Worm (Caenorhabditis elegans): Measurements from ENCODE around the gene F11E6.9.

Gene F11E6.9

DNA sequence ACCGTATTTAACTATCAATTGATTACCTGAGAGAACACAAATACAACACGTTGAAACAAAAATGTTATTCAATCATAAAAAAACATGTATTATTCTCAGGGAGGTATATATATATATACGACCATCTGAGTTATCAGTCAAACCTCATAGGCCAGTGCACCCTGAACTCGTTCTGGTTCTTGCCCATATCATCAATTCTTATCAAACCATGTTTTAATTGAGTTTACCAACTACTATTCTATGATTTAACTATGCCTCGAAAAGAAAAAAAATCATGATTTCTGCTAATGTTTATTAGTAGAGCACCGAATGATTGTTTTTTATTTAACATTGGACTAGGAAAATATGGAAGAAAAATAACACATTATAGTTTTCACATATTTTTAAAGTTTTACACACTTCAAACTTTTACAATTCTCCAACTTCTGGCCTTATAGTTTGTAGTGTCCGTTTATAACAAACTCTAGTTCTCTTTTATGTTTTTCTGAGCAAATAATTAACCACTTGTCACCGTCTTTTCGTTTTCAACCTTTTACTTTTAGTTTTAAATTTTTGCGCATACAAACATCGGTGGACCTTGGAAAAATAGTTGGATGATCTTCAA is 42.8 kb downstream of the F11E6.9 start:
- TF ChIP-seq pqm-1 (tag; optimal IDR thresholded peaks at IDR 0.05) (peak; percentile 41), R02D3.7 (tag; optimal IDR thresholded peaks at IDR 0.05) (no peak), pha-4 (tag; optimal IDR thresholded peaks at IDR 0.05) (peak; percentile 5), unc-62 (GFP tag; optimal IDR thresholded peaks at IDR 0.05) (no peak), elt-3 (tag; optimal IDR thresholded peaks at IDR 0.05) (no peak), ZK546.5 (tag; optimal IDR thresholded peaks at IDR 0.05) (no peak), elt-1 (tag; optimal IDR thresholded peaks at IDR 0.05) (no peak), ceh-82 (tag; optimal IDR thresholded peaks at IDR 0.05) (no peak), nhr-23 (tag; optimal IDR thresholded peaks at IDR 0.05) (no peak), elt-2 (tag; optimal IDR thresholded peaks at IDR 0.05) (peak; percentile 55), tbx-2 (tag; optimal IDR thresholded peaks at IDR 0.05) (no peak), nhr-43 (tag; optimal IDR thresholded peaks at IDR 0.05; ENCODE audit: poor library complexity, severe bottlenecking) (no peak), egl-5 (tag; optimal IDR thresholded peaks at IDR 0.05) (no peak), unc-39 (tag; optimal IDR thresholded peaks at IDR 0.05) (no peak), mdl-1 (tag; optimal IDR thresholded peaks at IDR 0.05) (no peak)

DNA sequence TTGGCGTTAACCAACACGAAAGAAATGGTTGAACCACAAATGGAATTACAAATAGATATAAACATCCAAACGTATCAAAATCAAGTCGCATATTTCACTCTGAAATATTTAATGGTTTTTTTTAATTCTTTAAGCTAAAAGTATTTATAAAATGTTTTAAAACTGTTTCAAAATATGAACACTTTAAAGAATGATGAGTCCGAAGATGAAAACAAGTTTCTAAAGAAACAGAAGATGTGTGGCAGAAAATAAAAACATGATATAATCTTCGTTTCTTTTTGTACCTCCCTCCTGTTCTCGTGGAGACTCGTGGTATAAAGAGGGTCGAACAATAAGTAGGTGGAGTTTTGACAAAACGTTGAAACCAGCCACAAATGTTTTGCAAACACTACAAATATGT is 43.9 kb downstream of the F11E6.9 start, which contains the start of gene lact-6:
Gene lact-6 (minus strand): TSS at position 101 of the 400 bp plus-strand sequence.
- no peak for TF ChIP-seq ama-1 (optimal IDR thresholded peaks at IDR 0.05)
- no peak for TF ChIP-seq nhr-77 (tag; optimal IDR thresholded peaks at IDR 0.05)
- no peak for TF ChIP-seq lsy-12 (tag; optimal IDR thresholded peaks at IDR 0.05)
- TF ChIP-seq fkh-10 (GFP tag; optimal IDR thresholded peaks at IDR 0.05) = no peak
- no peak for TF ChIP-seq ceh-28 (tag; optimal IDR thresholded peaks at IDR 0.05)
- TF ChIP-seq ZK546.5 (tag; optimal IDR thresholded peaks at IDR 0.05) = no peak
- no peak for TF ChIP-seq nhr-67 (tag; optimal IDR thresholded peaks at IDR 0.05)
- no peak for TF ChIP-seq fkh-2 (tag; optimal IDR thresholded peaks at IDR 0.05)
- TF ChIP-seq nfya-1 (tag; optimal IDR thresholded peaks at IDR 0.05; ENCODE audit: insufficient read depth) = no peak
- no peak for TF ChIP-seq zag-1 (tag; optimal IDR thresholded peaks at IDR 0.05)
- TF ChIP-seq egl-27 (tag; optimal IDR thresholded peaks at IDR 0.05) = no peak
- TF ChIP-seq ztf-11 (tag; optimal IDR thresholded peaks at IDR 0.05) = no peak
- no peak for TF ChIP-seq nhr-43 (tag; optimal IDR thresholded peaks at IDR 0.05; ENCODE audit: poor library complexity, severe bottlenecking)
- TF ChIP-seq jun-1 (tag; optimal IDR thresholded peaks at IDR 0.05) = no peak
- no peak for TF ChIP-seq unc-39 (tag; optimal IDR thresholded peaks at IDR 0.05)
- no peak for TF ChIP-seq nhr-11 (tag; optimal IDR thresholded peaks at IDR 0.05)

ce11 chrIV:17427423-17427822 is 47.7 kb downstream of the F11E6.9 start, which contains the start of gene C06A12.3:
TSS of gene C06A12.3 (plus strand) at chrIV:17427723.
- TF ChIP-seq hmg-11 (tag; optimal IDR thresholded peaks at IDR 0.05) (no peak), snpc-4 (tag; optimal IDR thresholded peaks at IDR 0.05) (no peak), tbx-2 (tag; optimal IDR thresholded peaks at IDR 0.05) (no peak), aly-2 (tag; optimal IDR thresholded peaks at IDR 0.05) (no peak), nhr-23 (tag; optimal IDR thresholded peaks at IDR 0.05) (no peak), jun-1 (tag; optimal IDR thresholded peaks at IDR 0.05) (no peak), nhr-12 (tag; optimal IDR thresholded peaks at IDR 0.05) (no peak), fos-1 (tag; optimal IDR thresholded peaks at IDR 0.05) (no peak), ztf-11 (tag; optimal IDR thresholded peaks at IDR 0.05) (no peak), elt-2 (tag; optimal IDR thresholded peaks at IDR 0.05) (no peak), mml-1 (tag; optimal IDR thresholded peaks at IDR 0.05) (no peak), ceh-16 (tag; optimal IDR thresholded peaks at IDR 0.05) (no peak), nhr-28 (tag; optimal IDR thresholded peaks at IDR 0.05) (no peak), fkh-10 (GFP tag; optimal IDR thresholded peaks at IDR 0.05) (no peak), egl-5 (tag; optimal IDR thresholded peaks at IDR 0.05) (no peak), mdl-1 (tag; optimal IDR thresholded peaks at IDR 0.05) (no peak)

DNA sequence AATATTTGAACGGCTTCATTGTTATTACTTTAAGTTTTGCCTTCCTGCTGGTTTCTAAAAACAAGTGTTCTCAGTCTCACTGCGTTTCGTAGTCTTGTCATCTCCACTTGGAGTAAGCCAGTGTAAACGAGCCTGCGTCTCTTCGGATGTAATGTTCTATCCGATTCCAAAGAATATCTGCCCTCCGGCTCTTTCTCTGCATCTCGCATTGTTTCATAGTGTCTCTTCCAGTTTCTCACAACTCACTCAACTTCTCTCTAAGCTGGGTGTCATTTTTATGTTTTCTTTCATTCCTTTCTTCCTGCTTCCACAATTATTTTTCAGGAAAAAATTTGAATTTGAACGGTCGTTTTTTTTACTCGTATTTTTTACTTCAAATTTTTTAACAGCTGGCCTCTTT is 48.2 kb downstream of the F11E6.9 start:
- TF ChIP-seq elt-3 (tag; optimal IDR thresholded peaks at IDR 0.05) (no peak), egl-5 (tag; optimal IDR thresholded peaks at IDR 0.05) (no peak), elt-1 (tag; optimal IDR thresholded peaks at IDR 0.05) (no peak), lin-39 (tag; optimal IDR thresholded peaks at IDR 0.05) (peak; percentile 9), nhr-67 (tag; optimal IDR thresholded peaks at IDR 0.05) (no peak), ceh-82 (tag; optimal IDR thresholded peaks at IDR 0.05) (no peak), pqm-1 (tag; optimal IDR thresholded peaks at IDR 0.05) (no peak), ztf-4 (tag; optimal IDR thresholded peaks at IDR 0.05) (no peak), nhr-43 (tag; optimal IDR thresholded peaks at IDR 0.05; ENCODE audit: poor library complexity, severe bottlenecking) (no peak), fkh-10 (GFP tag; optimal IDR thresholded peaks at IDR 0.05) (no peak), snpc-4 (tag; optimal IDR thresholded peaks at IDR 0.05) (no peak), hmg-11 (tag; optimal IDR thresholded peaks at IDR 0.05) (peak; percentile 31), fkh-2 (tag; optimal IDR thresholded peaks at IDR 0.05) (no peak), pha-4 (tag; optimal IDR thresholded peaks at IDR 0.05) (peak; percentile 50), nhr-237 (tag; optimal IDR thresholded peaks at IDR 0.05) (no peak), tbx-2 (tag; optimal IDR thresholded peaks at IDR 0.05) (no peak), nhr-23 (tag; optimal IDR thresholded peaks at IDR 0.05) (no peak), nhr-12 (tag; optimal IDR thresholded peaks at IDR 0.05) (no peak), sea-2 (GFP tag; optimal IDR thresholded peaks at IDR 0.05) (no peak)

All from whole organism, L3 larva.